Worm (Caenorhabditis elegans): Measurements from ENCODE around the gene smgl-2.
A peak's percentile ranks its signal among the peaks of the same experiment; 100 is the strongest.

The smgl-2 gene

ce11 chrIV:3725845-3726244, at the start of gene smgl-2:
TSS of gene smgl-2 (plus strand) at chrIV:3726164.
- TF ChIP-seq aly-2 (tag; optimal IDR thresholded peaks at IDR 0.05) (peak; percentile 62), C04F5.9 (tag; optimal IDR thresholded peaks at IDR 0.05) (peak; percentile 22), nhr-47 (tag; optimal IDR thresholded peaks at IDR 0.05) (peak; percentile 88), nhr-19 (GFP tag; conservative IDR thresholded peaks at IDR 0.05) (peak; percentile 71), jun-1 (tag; optimal IDR thresholded peaks at IDR 0.05) (peak; percentile 50), isw-1 (GFP tag; IDR thresholded peaks at IDR 0.05) (peak; percentile 73), sup-37 (GFP tag; optimal IDR thresholded peaks at IDR 0.05) (no peak), egl-27 (tag; optimal IDR thresholded peaks at IDR 0.05) (no peak), ama-1 (optimal IDR thresholded peaks at IDR 0.05) (no peak), vab-15 (tag; optimal IDR thresholded peaks at IDR 0.05) (no peak), lsy-2 (tag; optimal IDR thresholded peaks at IDR 0.05) (peak; percentile 86 to 88), fkh-10 (GFP tag; optimal IDR thresholded peaks at IDR 0.05) (peak; percentile 9), fos-1 (tag; optimal IDR thresholded peaks at IDR 0.05) (peak; percentile 69), nhr-12 (tag; optimal IDR thresholded peaks at IDR 0.05) (no peak), pag-3 (tag; optimal IDR thresholded peaks at IDR 0.05; ENCODE audit: borderline replicate concordance, insufficient read depth) (peak; percentile 39), nhr-77 (tag; optimal IDR thresholded peaks at IDR 0.05) (no peak), swsn-7 (tag; optimal IDR thresholded peaks at IDR 0.05) (peak; percentile 82), zag-1 (tag; optimal IDR thresholded peaks at IDR 0.05) (no peak), lin-15B (tag; optimal IDR thresholded peaks at IDR 0.05) (peak; percentile 80), unc-30 (tag; optimal IDR thresholded peaks at IDR 0.05) (no peak), ztf-11 (tag; optimal IDR thresholded peaks at IDR 0.05) (peak in 1 of 2 experiments; percentile 52), unc-86 (tag; optimal IDR thresholded peaks at IDR 0.05) (peak; percentile 77), mef-2 (tag; optimal IDR thresholded peaks at IDR 0.05) (peak; percentile 32), nhr-237 (tag; optimal IDR thresholded peaks at IDR 0.05) (no peak), C34B4.2 (tag; optimal IDR thresholded peaks at IDR 0.05) (no peak), ceh-88 (GFP tag; IDR thresholded peaks at IDR 0.05) (peak; percentile 52; the same call in 1 of the 2 replicates), efl-3 (GFP tag; optimal IDR thresholded peaks at IDR 0.05) (no peak), unc-98 (GFP tag; IDR thresholded peaks at IDR 0.05) (no peak), snu-23 (GFP tag; optimal IDR thresholded peaks at IDR 0.05) (peak; percentile 90), lin-13 (GFP tag; optimal IDR thresholded peaks at IDR 0.05) (peak; percentile 75), fkh-8 (tag; optimal IDR thresholded peaks at IDR 0.05) (peak; percentile 66), dpl-1 (GFP tag; optimal IDR thresholded peaks at IDR 0.05) (peak; percentile 82 to 89 (median 86)), lir-3 (tag; optimal IDR thresholded peaks at IDR 0.05; ENCODE audit: poor library complexity) (no peak), ceh-90 (tag; optimal IDR thresholded peaks at IDR 0.05) (no peak), lin-35 (GFP tag; optimal IDR thresholded peaks at IDR 0.05) (peak; percentile 74 to 88), pax-3 (tag; optimal IDR thresholded peaks at IDR 0.05) (peak; percentile 50), nhr-11 (tag; optimal IDR thresholded peaks at IDR 0.05) (no peak), tbx-2 (tag; optimal IDR thresholded peaks at IDR 0.05) (peak; percentile 82), rnt-1 (tag; optimal IDR thresholded peaks at IDR 0.05) (no peak), lin-14 (GFP tag; optimal IDR thresholded peaks at IDR 0.05) (no peak), ces-1 (GFP tag; optimal IDR thresholded peaks at IDR 0.05) (no peak), aha-1 (tag; optimal IDR thresholded peaks at IDR 0.05) (peak; percentile 60), xbp-1 (tag; optimal IDR thresholded peaks at IDR 0.05) (peak; percentile 70), mep-1 (tag; optimal IDR thresholded peaks at IDR 0.05) (peak; percentile 97), zip-4 (GFP tag; optimal IDR thresholded peaks at IDR 0.05) (peak; percentile 69), sptf-1 (tag; optimal IDR thresholded peaks at IDR 0.05) (no peak), nhr-28 (tag; optimal IDR thresholded peaks at IDR 0.05) (no peak), nhr-84 (tag; optimal IDR thresholded peaks at IDR 0.05) (no peak), ceh-8 (GFP tag; optimal IDR thresholded peaks at IDR 0.05) (peak; percentile 53), unc-130 (tag; optimal IDR thresholded peaks at IDR 0.05) (peak; percentile 48), unc-62 (GFP tag; optimal IDR thresholded peaks at IDR 0.05) (no peak), blmp-1 (tag; optimal IDR thresholded peaks at IDR 0.05) (peak; percentile 62), dsc-1 (tag; optimal IDR thresholded peaks at IDR 0.05) (peak; percentile 82), fkh-4 (tag; optimal IDR thresholded peaks at IDR 0.05; ENCODE audit: borderline replicate concordance) (no peak)

Data from whole organism, L1 larva.